Worm (Caenorhabditis elegans) whole organism, L1 larva: ENCODE measurements around the gene fkh-2.
A peak's percentile ranks its signal among the peaks of the same experiment; 100 is the strongest.

Source experiments
- C34B4.2 ChIP-seq: sonication (generic microtip); optimal IDR thresholded peaks from 2 replicates; lab custom pipeline; 2017; ENCODE audit warnings: mild to moderate bottlenecking, missing genetic modification characterization, missing compliant biosample characterization
- blmp-1 ChIP-seq: fragments of 150-350 bp; optimal IDR thresholded peaks from 2 replicates; lab custom pipeline; 2014; ENCODE audit warnings: missing biosample characterization, missing genetic modification characterization
- ceh-63 ChIP-seq: fragments of 200-800 bp; sonication (Bioruptor generic); optimal IDR thresholded peaks from 2 replicates; lab custom pipeline; 2018; ENCODE audit warnings: mild to moderate bottlenecking, missing genetic modification characterization, missing compliant biosample characterization
- ceh-8 ChIP-seq: fragments of 200-800 bp; sonication (Bioruptor generic); optimal IDR thresholded peaks from 2 replicates; lab custom pipeline; 2018; ENCODE audit warnings: mild to moderate bottlenecking, missing genetic modification characterization, moderate library complexity, missing compliant biosample characterization
- ceh-90 ChIP-seq: sonication (generic microtip); optimal IDR thresholded peaks from 2 replicates; lab custom pipeline; 2016; ENCODE audit warnings: missing genetic modification characterization, missing compliant biosample characterization
- ces-1 ChIP-seq: fragments of 150-350 bp; optimal IDR thresholded peaks from 2 replicates; lab custom pipeline; 2014; ENCODE audit warnings: missing biosample characterization, missing genetic modification reagents, missing genetic modification characterization
- dpl-1 ChIP-seq, 3 experiments: fragments of 150-350 bp in 2 of 3; sonication (generic microtip) in 1 of 3; optimal IDR thresholded peaks; 2 replicates each; lab custom pipeline; 2014 to 2017; ENCODE audit warnings: missing biosample characterization in 3 of 3, missing genetic modification characterization in 3 of 3, missing genetic modification reagents in 3 of 3
- dsc-1 ChIP-seq: sonication (generic microtip); optimal IDR thresholded peaks from 2 replicates; lab custom pipeline; 2016; ENCODE audit warnings: mild to moderate bottlenecking, missing genetic modification characterization, missing compliant biosample characterization
- efl-1 ChIP-seq, 4 experiments: fragments of 150-350 bp; optimal IDR thresholded peaks in 3 of 4; peaks in 1 of 4; 1 replicate in 1 of 4; 2 replicates in 3 of 4; lab custom pipeline; 2014; ENCODE audit warnings: missing biosample characterization in 2 of 4, missing genetic modification characterization in 2 of 4, missing genetic modification reagents in 2 of 4
- egl-13 ChIP-seq: sonication (generic microtip); optimal IDR thresholded peaks from 2 replicates; lab custom pipeline; 2016; ENCODE audit warnings: missing genotype, missing genetic modification reagents, missing genetic modification characterization, missing compliant biosample characterization
- egl-27 ChIP-seq, 2 experiments: fragments of 150-350 bp in 1 of 2; sonication (generic microtip); optimal IDR thresholded peaks; 3 replicates each; lab custom pipeline; 2017 to 2018; ENCODE audit warnings: missing biosample characterization in 2 of 2, missing genetic modification characterization in 2 of 2, missing genetic modification reagents in 2 of 2
- elt-2 ChIP-seq: sonication (generic microtip); optimal IDR thresholded peaks from 2 replicates; lab custom pipeline; 2016; ENCODE audit warnings: missing genetic modification characterization, mild to moderate bottlenecking, inconsistent platforms, missing compliant biosample characterization, missing genetic modification reagents
- elt-3 ChIP-seq, 6 experiments: fragments of 150-350 bp in 1 of 6; sonication (generic microtip); optimal IDR thresholded peaks; 2 replicates each; lab custom pipeline; 2017 to 2018; ENCODE audit warnings: missing biosample characterization in 6 of 6, missing genetic modification characterization in 6 of 6, inconsistent platforms in 1 of 6
- ets-5 ChIP-seq: fragments of 200-800 bp; sonication (Bioruptor generic); IDR thresholded peaks from 2 replicates; pipeline ENCODE4 v1.3.6; 2022; ENCODE audit warnings: missing genetic modification characterization, missing compliant biosample characterization
- fkh-8 ChIP-seq: sonication (generic microtip); optimal IDR thresholded peaks from 2 replicates; lab custom pipeline; 2016; ENCODE audit warnings: mild to moderate bottlenecking, missing genetic modification characterization, missing compliant biosample characterization
- lin-13 ChIP-seq: fragments of 150-350 bp; optimal IDR thresholded peaks from 2 replicates; lab custom pipeline; 2014; ENCODE audit warnings: missing biosample characterization, missing genetic modification reagents, missing genetic modification characterization
- lin-14 ChIP-seq: fragments of 200-800 bp; sonication (Bioruptor generic); optimal IDR thresholded peaks from 2 replicates; lab custom pipeline; 2018; ENCODE audit warnings: mild to moderate bottlenecking, missing genetic modification characterization, moderate library complexity, missing compliant biosample characterization
- lin-35 ChIP-seq, 2 experiments: fragments of 150-350 bp; optimal IDR thresholded peaks; 2 replicates each; lab custom pipeline; 2014; ENCODE audit warnings: missing biosample characterization in 2 of 2, missing genetic modification characterization in 2 of 2, missing genetic modification reagents in 2 of 2
- mab-9 ChIP-seq: fragments of 200-800 bp; sonication (Bioruptor generic); IDR thresholded peaks from 2 replicates; pipeline ENCODE4 v1.3.6; 2022; ENCODE audit warnings: missing genetic modification reagents, missing genetic modification characterization, missing compliant biosample characterization
- nhr-19 ChIP-seq: fragments of 200-800 bp; sonication (Bioruptor generic); conservative IDR thresholded peaks from 2 replicates; pipeline ENCODE4 v1.3.6; 2022; ENCODE audit warnings: missing genetic modification characterization, missing compliant biosample characterization
- nhr-237 ChIP-seq: fragments of 150-350 bp; optimal IDR thresholded peaks from 2 replicates; lab custom pipeline; 2014; ENCODE audit warnings: missing biosample characterization, missing genetic modification characterization
- nhr-47 ChIP-seq: sonication (generic microtip); optimal IDR thresholded peaks from 2 replicates; lab custom pipeline; 2016; ENCODE audit warnings: mild to moderate bottlenecking, missing genetic modification characterization, moderate library complexity, missing compliant biosample characterization
- nhr-71 ChIP-seq: sonication (generic microtip); optimal IDR thresholded peaks from 2 replicates; lab custom pipeline; 2016; ENCODE audit warnings: mild to moderate bottlenecking, missing genetic modification characterization, moderate library complexity, missing compliant biosample characterization
- nhr-76 ChIP-seq: sonication (generic microtip); optimal IDR thresholded peaks from 2 replicates; lab custom pipeline; 2017; ENCODE audit warnings: missing biosample characterization, missing genetic modification characterization
- nhr-77 ChIP-seq: fragments of 150-350 bp; optimal IDR thresholded peaks from 2 replicates; lab custom pipeline; 2014; ENCODE audit warnings: missing biosample characterization, missing genetic modification characterization
- nhr-84 ChIP-seq: sonication (generic microtip); optimal IDR thresholded peaks from 2 replicates; lab custom pipeline; 2017; ENCODE audit warnings: missing biosample characterization, missing genetic modification characterization
- nhr-85 ChIP-seq: sonication (generic microtip); peaks from one replicate; lab custom pipeline; 2016; ENCODE audit warnings: missing genetic modification characterization, inconsistent platforms, missing compliant biosample characterization
- nhr-90 ChIP-seq: sonication (generic microtip); optimal IDR thresholded peaks from 2 replicates; lab custom pipeline; 2016; ENCODE audit warnings: mild to moderate bottlenecking, missing genetic modification characterization, missing compliant biosample characterization; ENCODE audit not compliant: poor library complexity
- rnt-1 ChIP-seq: sonication (generic microtip); optimal IDR thresholded peaks from 2 replicates; lab custom pipeline; 2016; ENCODE audit warnings: mild to moderate bottlenecking, missing genetic modification characterization, moderate library complexity, missing compliant biosample characterization
- skn-1 ChIP-seq: fragments of 150-350 bp; optimal IDR thresholded peaks from 2 replicates; lab custom pipeline; 2014; ENCODE audit warnings: missing biosample characterization, missing genetic modification characterization
- snpc-4 ChIP-seq: fragments of 150-350 bp; optimal IDR thresholded peaks from 2 replicates; lab custom pipeline; 2014; ENCODE audit warnings: missing biosample characterization, missing genetic modification characterization
- snu-23 ChIP-seq: sonication (generic microtip); optimal IDR thresholded peaks from 2 replicates; lab custom pipeline; 2016; ENCODE audit warnings: missing genetic modification characterization, missing compliant biosample characterization
- sptf-1 ChIP-seq: fragments of 150-350 bp; optimal IDR thresholded peaks from 2 replicates; lab custom pipeline; 2014; ENCODE audit warnings: missing biosample characterization, missing genetic modification characterization
- sup-37 ChIP-seq: fragments of 200-800 bp; sonication (Bioruptor generic); optimal IDR thresholded peaks from 2 replicates; lab custom pipeline; 2018; ENCODE audit warnings: mild to moderate bottlenecking, missing genetic modification characterization, missing compliant biosample characterization
- tbx-2 ChIP-seq: sonication (generic microtip); optimal IDR thresholded peaks from 2 replicates; lab custom pipeline; 2016; ENCODE audit warnings: missing genetic modification characterization, missing compliant biosample characterization
- unc-86 ChIP-seq: sonication (generic microtip); optimal IDR thresholded peaks from 2 replicates; lab custom pipeline; 2016; ENCODE audit warnings: missing genetic modification characterization, missing compliant biosample characterization
- xbp-1 ChIP-seq: sonication (generic microtip); optimal IDR thresholded peaks from 2 replicates; lab custom pipeline; 2016; ENCODE audit warnings: missing genetic modification characterization, missing compliant biosample characterization
- zip-4 ChIP-seq: fragments of 200-800 bp; sonication (Bioruptor generic); optimal IDR thresholded peaks from 2 replicates; lab custom pipeline; 2018; ENCODE audit warnings: mild to moderate bottlenecking, missing genetic modification characterization, moderate library complexity, missing compliant biosample characterization
- ztf-4 ChIP-seq: fragments of 150-350 bp; optimal IDR thresholded peaks from 2 replicates; lab custom pipeline; 2014; ENCODE audit warnings: missing biosample characterization, missing genetic modification characterization

The fkh-2 gene

ce11 chrX:3759820-3760219, 17.7 kb upstream of the fkh-2 start:
- no peak for TF ChIP-seq dsc-1
- TF ChIP-seq nhr-19 (GFP tag; lab: Robert Waterston, UW) = no peak
- TF ChIP-seq tbx-2 = no peak
- TF ChIP-seq snpc-4 (tag; lab: Kevin White, UChicago) = no peak
- TF ChIP-seq nhr-237 (tag; lab: Kevin White, UChicago) = no peak
- TF ChIP-seq nhr-84 (tag; lab: Kevin White, UChicago) = no peak
- no peak for TF ChIP-seq lin-35 (GFP tag; optimal IDR thresholded peaks at IDR 0.05; lab: Kevin White, UChicago)
- TF ChIP-seq nhr-77 (tag; lab: Kevin White, UChicago) = no peak
- TF ChIP-seq nhr-76 (tag; lab: Kevin White, UChicago) = no peak
- TF ChIP-seq sup-37 = no peak
- no peak for TF ChIP-seq ces-1
- no peak for TF ChIP-seq snu-23 (GFP tag; lab: Kevin White, UChicago)

ce11 chrX:3759345-3759744, 17.2 kb upstream of the fkh-2 start, which contains the start of gene T14G12.6:
T14G12.6 (minus strand) TSS chrX:3759445.
- TF ChIP-seq nhr-237 (tag; lab: Kevin White, UChicago) = no peak
- no peak for TF ChIP-seq C34B4.2 (tag; lab: Kevin White, UChicago)
- TF ChIP-seq dpl-1 (GFP tag; optimal IDR thresholded peaks at IDR 0.05; lab: Kevin White, UChicago) = no peak
- no peak for TF ChIP-seq egl-27 (tag; optimal IDR thresholded peaks at IDR 0.05; lab: Kevin White, UChicago)
- TF ChIP-seq xbp-1 = no peak

ce11 chrX:3758399-3758798, 16.3 kb upstream of the fkh-2 start, which contains the start of gene T14G12.12:
T14G12.12 (minus strand) TSS chrX:3758499.
- TF ChIP-seq ceh-90 (tag; lab: Kevin White, UChicago) (no peak), nhr-90 (tag; lab: Kevin White, UChicago) (no peak), dsc-1 (no peak), zip-4 (GFP tag; lab: Kevin White, UChicago) (no peak), efl-1 (optimal IDR thresholded peaks at IDR 0.05; lab: Kevin White, UChicago) (no peak), efl-1 (GFP tag; optimal IDR thresholded peaks at IDR 0.05 in 1 of 2; lab: Kevin White, UChicago) (no peak), C34B4.2 (tag; lab: Kevin White, UChicago) (no peak), nhr-237 (tag; lab: Kevin White, UChicago) (no peak), fkh-8 (tag; lab: Kevin White, UChicago) (no peak), ets-5 (GFP tag; lab: Robert Waterston, UW) (no peak), nhr-71 (tag; lab: Kevin White, UChicago) (no peak)
- TF ChIP-seq, all 84 proteins: peak for 0

ce11 chrX:3756238-3756637, 14.1 kb upstream of the fkh-2 start:
- peak; percentile 4 to 94 (median 63) for TF ChIP-seq elt-3 (tag; optimal IDR thresholded peaks at IDR 0.05; lab: Kevin White, UChicago)
- no peak for TF ChIP-seq egl-13 (tag; lab: Kevin White, UChicago)
- TF ChIP-seq dsc-1 = no peak
- no peak for TF ChIP-seq lin-13 (GFP tag; lab: Kevin White, UChicago)
- TF ChIP-seq mab-9 (GFP tag; lab: Robert Waterston, UW) = no peak
- TF ChIP-seq nhr-47 = no peak
- no peak for TF ChIP-seq nhr-19 (GFP tag; lab: Robert Waterston, UW)
- TF ChIP-seq nhr-84 (tag; lab: Kevin White, UChicago) = no peak
- no peak for TF ChIP-seq nhr-237 (tag; lab: Kevin White, UChicago)
- peak; percentile 31 for TF ChIP-seq rnt-1
- TF ChIP-seq nhr-90 (tag; lab: Kevin White, UChicago) = no peak
- TF ChIP-seq, all 84 proteins: peak for 2

- TF ChIP-seq elt-3 (tag; optimal IDR thresholded peaks at IDR 0.05; lab: Kevin White, UChicago) = peak in 5 of 6 experiments; percentile 5 to 89 (median 63)
- TF ChIP-seq nhr-85 (tag; lab: Kevin White, UChicago) = peak; percentile 21
- TF ChIP-seq sptf-1 = no peak
Measured at ce11 chrX:3755753-3756152, 13.6 kb upstream of the fkh-2 start.

ce11 chrX:3752443-3752842, 10.3 kb upstream of the fkh-2 start:
- TF ChIP-seq C34B4.2 (tag; lab: Kevin White, UChicago) (no peak), fkh-8 (tag; lab: Kevin White, UChicago) (no peak), blmp-1 (no peak), ceh-63 (GFP tag; lab: Kevin White, UChicago) (no peak), ceh-8 (GFP tag; lab: Kevin White, UChicago) (no peak), elt-3 (tag; optimal IDR thresholded peaks at IDR 0.05; lab: Kevin White, UChicago) (no peak), sptf-1 (no peak), unc-86 (tag; lab: Kevin White, UChicago) (no peak), xbp-1 (no peak), elt-2 (tag; lab: Kevin White, UChicago) (no peak), skn-1 (no peak), ztf-4 (tag; lab: Kevin White, UChicago) (no peak), zip-4 (GFP tag; lab: Kevin White, UChicago) (no peak), sup-37 (no peak), lin-14 (GFP tag; lab: Kevin White, UChicago) (no peak), nhr-237 (tag; lab: Kevin White, UChicago) (no peak)
- TF ChIP-seq, all 84 proteins: peak for 0
